Worm (Caenorhabditis elegans) whole organism, L4/young adult: ENCODE data around the gene mrps-22.

Experiments used
- W03F9.2 ChIP-seq: fragments of 150-350 bp; optimal IDR thresholded peaks from 2 replicates; lab custom pipeline; 2014; ENCODE audit warnings: missing biosample characterization, missing genetic modification characterization
- dao-5 ChIP-seq: sonication (generic microtip); optimal IDR thresholded peaks from 2 replicates; lab custom pipeline; 2016; ENCODE audit warnings: missing genotype, missing genetic modification characterization, moderate library complexity, missing compliant biosample characterization
- him-1 ChIP-seq: sonication (generic microtip); optimal IDR thresholded peaks from 2 replicates; lab custom pipeline; 2016; ENCODE audit warnings: missing genotype, missing genetic modification reagents, missing genetic modification characterization, missing compliant biosample characterization

The mrps-22 gene

DNA sequence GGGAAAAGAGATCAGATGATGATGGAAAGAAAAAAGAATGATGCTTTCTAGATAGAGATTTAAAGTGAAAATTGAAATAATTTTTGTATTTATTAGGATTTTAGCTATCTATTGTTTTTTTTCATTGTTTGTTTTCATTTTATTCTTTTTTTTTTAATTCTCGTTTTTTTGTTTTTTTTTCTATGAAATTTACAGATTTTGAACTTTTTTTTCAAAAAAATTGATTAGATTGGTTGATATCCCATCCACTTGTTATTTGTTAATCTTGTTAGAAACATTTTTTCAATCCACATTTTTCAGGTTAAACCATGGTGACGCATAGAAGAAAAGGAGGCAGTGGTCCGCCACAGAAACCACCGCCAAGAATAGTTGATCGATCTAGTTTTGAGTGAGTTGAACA, 1.6 kb downstream of the mrps-22 start, which contains the start of gene algn-9:
Gene algn-9, plus strand, starts transcription at position 301 of the 400 bp plus-strand sequence.
- TF ChIP-seq W03F9.2 (no peak), him-1 (no peak), dao-5 (no peak)

ce11 chrII:10587742-10588141, 5.3 kb downstream of the mrps-22 start, which contains the start of gene crn-3:
crn-3 (plus strand) TSS chrII:10588042.
- TF ChIP-seq him-1 (no peak), dao-5 (no peak), W03F9.2 (no peak)

DNA sequence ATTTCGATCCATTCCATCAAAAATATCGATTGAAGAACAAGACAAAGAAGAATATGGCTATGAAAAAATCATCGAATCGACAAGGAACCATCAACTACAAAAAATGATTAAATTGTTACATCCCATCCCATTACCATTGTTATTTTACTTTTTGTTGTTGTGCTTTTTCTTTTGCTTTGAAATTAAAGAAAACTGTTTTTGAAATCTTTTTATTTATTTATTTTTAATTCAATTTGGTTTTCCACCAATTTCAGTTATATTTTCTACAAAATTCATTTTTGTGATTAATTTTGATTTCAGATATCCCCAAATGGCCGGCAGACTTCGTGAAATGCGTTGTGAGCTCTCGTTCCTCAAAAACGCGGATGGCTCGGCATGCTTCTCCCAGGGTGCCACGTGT, 10.0 kb downstream of the mrps-22 start, which contains the start of gene crn-5:
Gene crn-5, plus strand, starts transcription at position 301 of the 400 bp plus-strand sequence.
- no peak for TF ChIP-seq W03F9.2

- TF ChIP-seq dao-5: no peak
Measured at ce11 chrII:10594312-10594711, 11.9 kb downstream of the mrps-22 start.

- TF ChIP-seq dao-5 (no peak), him-1 (no peak), W03F9.2 (no peak)
Measured at ce11 chrII:10594758-10595157, 12.3 kb downstream of the mrps-22 start, which contains the start of gene C14A4.6. C14A4.6 (minus strand) TSS chrII:10594776.

DNA sequence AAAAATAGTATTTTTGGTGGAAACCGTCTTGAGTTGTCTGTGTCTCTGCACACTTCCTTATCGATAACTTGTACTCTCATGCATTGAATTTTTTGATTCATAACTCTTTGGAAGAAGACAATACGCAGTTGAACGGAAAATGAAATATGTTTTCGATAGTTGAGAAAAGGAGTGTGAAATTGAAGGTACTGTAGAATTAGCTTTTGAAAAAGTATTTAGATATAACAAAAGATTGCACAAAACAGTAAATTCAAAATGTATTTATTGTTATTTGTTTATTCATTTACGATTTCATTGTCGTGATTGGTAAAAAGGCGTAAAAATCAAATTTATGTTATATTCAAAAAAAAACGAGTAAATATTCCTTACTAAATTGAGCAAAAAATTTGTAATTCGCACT, 14.0 kb downstream of the mrps-22 start, which contains the start of gene C14A4.7:
Gene C14A4.7, minus strand, starts transcription at position 101 of the 400 bp plus-strand sequence.
- no peak for TF ChIP-seq dao-5
- TF ChIP-seq him-1: no peak
- no peak for TF ChIP-seq W03F9.2

DNA sequence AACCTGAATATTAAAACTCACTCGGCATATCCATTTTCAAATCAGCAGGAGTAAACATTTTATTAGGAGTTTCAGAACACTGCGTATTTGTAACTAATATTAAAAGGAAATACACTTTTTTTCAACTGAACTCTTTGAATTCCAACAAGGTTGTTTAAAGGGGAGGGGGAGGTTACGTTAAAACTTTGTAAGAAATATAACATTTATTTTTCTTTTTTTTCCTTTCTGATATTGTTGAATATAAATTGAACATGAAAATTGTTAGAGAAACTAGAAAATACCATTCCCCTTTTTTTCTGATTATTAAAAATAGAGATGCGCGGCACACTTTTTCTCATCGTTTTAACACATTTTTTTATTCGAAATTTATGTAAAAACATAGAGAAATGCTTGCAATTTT, 15.6 kb downstream of the mrps-22 start, which contains the start of gene C14A4.8:
Gene C14A4.8, minus strand, starts transcription at position 101 of the 400 bp plus-strand sequence.
- TF ChIP-seq W03F9.2: no peak
- TF ChIP-seq him-1: no peak
- no peak for TF ChIP-seq dao-5

ce11 chrII:10598970-10599369, 16.6 kb downstream of the mrps-22 start, which contains the start of gene C14A4.9:
C14A4.9 (plus strand) TSS chrII:10599337.
- TF ChIP-seq W03F9.2 (no peak), dao-5 (no peak), him-1 (no peak)

- TF ChIP-seq him-1 (no peak), dao-5 (no peak), W03F9.2 (no peak)
Measured at ce11 chrII:10602184-10602583, 19.8 kb downstream of the mrps-22 start, which contains the start of gene srv-2. srv-2 (minus strand) TSS chrII:10602284.

DNA sequence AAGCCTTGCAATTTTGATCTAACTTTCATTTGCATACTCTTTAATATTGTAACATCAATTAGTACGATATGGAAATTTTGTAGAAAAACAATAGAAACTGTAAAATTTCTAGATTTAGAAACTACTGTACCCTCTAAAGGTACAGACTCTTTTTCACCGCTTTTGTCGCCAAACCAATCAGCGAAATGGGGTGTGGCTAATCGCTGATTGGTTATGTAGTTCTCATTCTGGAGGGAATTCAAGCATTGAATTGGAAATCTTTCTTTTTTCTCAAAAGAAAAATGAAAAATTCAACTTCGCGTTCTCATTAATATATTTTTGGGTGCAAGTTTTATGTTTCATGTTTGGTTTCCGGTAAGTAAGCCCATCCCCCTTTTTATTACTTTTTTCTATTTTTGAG, 21.1 kb downstream of the mrps-22 start:
- no peak for TF ChIP-seq dao-5
- TF ChIP-seq him-1: no peak
- no peak for TF ChIP-seq W03F9.2

ce11 chrII:10605512-10605911, 23.1 kb downstream of the mrps-22 start, which contains the start of gene taf-13:
taf-13 (minus strand) TSS chrII:10605612.
- TF ChIP-seq dao-5: no peak
- TF ChIP-seq W03F9.2: no peak
- TF ChIP-seq him-1: no peak

DNA sequence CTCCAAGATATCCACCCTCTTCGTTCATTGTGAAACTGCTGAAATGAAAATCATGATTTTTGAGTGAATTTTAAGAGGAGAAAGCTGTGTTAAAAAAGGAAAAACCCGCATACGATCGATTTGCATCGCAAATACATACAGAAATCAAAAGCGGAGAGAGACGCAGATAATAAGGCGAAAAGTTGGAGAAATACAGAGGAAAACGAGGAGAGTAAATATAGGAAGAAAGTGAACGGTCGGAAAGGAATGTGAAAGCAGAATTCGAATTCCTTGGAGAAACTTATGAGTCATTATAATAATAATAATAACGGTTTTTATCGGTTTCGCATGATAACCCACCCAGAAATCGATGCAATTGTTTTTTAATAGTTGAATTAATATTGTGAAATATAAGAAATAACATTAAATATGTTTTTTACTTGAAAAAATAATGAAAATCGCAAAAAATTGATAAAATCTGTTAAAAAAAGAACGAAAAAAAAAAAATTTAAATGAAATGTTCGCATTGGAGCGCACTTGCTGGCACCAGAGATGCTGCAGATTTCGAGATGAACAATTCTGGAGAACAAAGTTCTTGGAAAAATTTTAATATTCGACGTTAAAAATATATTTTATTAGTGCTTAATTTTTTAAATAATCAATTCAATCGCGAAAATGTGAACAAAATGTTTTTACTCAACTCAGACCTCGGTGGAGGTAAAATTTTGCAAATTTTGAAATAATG, 25.0 kb downstream of the mrps-22 start, which contains the start of gene ccm-3:
Gene ccm-3, minus strand, starts transcription at position 38 of the 724 bp plus-strand sequence.
- TF ChIP-seq him-1 (no peak), dao-5 (no peak)

- TF ChIP-seq W03F9.2 (no peak), him-1 (no peak), dao-5 (no peak)
Measured at ce11 chrII:10608821-10609220, 26.4 kb downstream of the mrps-22 start.

DNA sequence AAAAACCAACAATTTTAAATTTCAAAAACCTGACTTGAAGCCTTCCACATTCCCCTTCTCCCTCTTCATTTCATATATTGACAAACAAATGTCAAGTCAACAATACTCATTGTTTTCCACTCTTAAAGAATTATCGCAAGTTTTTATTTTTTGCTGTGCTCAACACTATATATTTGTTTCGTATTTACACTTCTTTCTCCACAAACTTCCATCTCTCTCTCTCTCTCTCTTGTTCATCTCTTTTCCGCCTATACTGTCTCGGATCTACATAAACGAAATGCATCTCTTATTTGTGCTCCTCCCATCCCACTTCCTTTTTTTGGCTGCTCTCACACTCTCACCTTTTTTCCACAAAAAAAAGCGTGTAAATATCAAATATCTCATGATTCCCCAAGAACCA, 30.3 kb downstream of the mrps-22 start, which contains the start of gene C14A4.12:
Gene C14A4.12, plus strand, starts transcription at position 301 of the 400 bp plus-strand sequence.
- TF ChIP-seq W03F9.2: no peak
- TF ChIP-seq him-1: no peak
- TF ChIP-seq dao-5: no peak

- TF ChIP-seq dao-5: no peak
- TF ChIP-seq him-1: no peak
- TF ChIP-seq W03F9.2: no peak
Measured at ce11 chrII:10618157-10618556, 35.7 kb downstream of the mrps-22 start, which contains the start of gene C14A4.13. C14A4.13 (plus strand) TSS chrII:10618457.

DNA sequence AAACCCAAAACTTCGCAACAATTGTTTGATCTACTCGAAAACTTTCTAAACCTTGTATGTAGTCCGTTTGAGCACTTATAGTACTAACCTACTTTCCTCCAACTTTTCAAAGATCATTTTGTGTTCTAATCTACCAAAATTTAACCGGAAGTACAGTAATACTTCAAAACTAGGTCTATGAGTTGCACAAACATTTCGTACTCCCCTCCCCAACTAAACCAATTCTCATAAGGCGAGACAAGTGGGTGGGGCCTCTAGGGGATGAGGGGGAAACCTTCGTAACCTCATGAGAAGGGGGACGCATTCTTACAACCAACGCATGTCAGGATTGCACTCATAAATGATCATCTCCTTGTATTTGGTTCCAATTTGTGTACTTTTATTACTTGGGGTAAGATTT, 39.5 kb downstream of the mrps-22 start, which contains the start of gene cutl-9:
Gene cutl-9, plus strand, starts transcription at position 301 of the 400 bp plus-strand sequence.
- TF ChIP-seq dao-5 (no peak), him-1 (no peak), W03F9.2 (no peak)
